Fruit fly (Drosophila melanogaster): ENCODE data around the gene CG14259.

CG14259 gene

dm6 chr3R:27129580-27130385, 35.5 kb downstream of the CG14259 start (continued):
- TF ChIP-seq lmd (GFP tag; IDR thresholded peaks at IDR 0.05) (peak; percentile 18; the same call in 1 of the 2 replicates), CG1603 (tag; optimal IDR thresholded peaks at IDR 0.05) (no peak), dmrt99B (tag; optimal IDR thresholded peaks at IDR 0.05) (peak; percentile 18), CG9609 (GFP tag; optimal IDR thresholded peaks at IDR 0.05) (no peak), CG11085 (GFP tag; IDR thresholded peaks at IDR 0.05) (no peak), sr (GFP tag; IDR thresholded peaks at IDR 0.05) (no peak), Dbx (GFP tag; IDR thresholded peaks at IDR 0.05) (0 out of 3 replicates have a peak, but pooled peaks have one; percentile 14), CG6254 (GFP tag; optimal IDR thresholded peaks at IDR 0.05) (no peak), chm (GFP tag; IDR thresholded peaks at IDR 0.05) (no peak), Abd-B (GFP tag; optimal IDR thresholded peaks at IDR 0.05) (no peak), gsb (GFP tag; IDR thresholded peaks at IDR 0.05) (no peak), CG13296 (GFP tag; optimal IDR thresholded peaks at IDR 0.05) (no peak), E2f1 (GFP tag; IDR thresholded peaks at IDR 0.05) (0 out of 2 replicates have a peak, but pooled peaks have one; percentile 12), sisA (GFP tag; IDR thresholded peaks at IDR 0.05) (no peak), sc (optimal IDR thresholded peaks at IDR 0.05) (no peak), sc (GFP tag; optimal IDR thresholded peaks at IDR 0.05) (no peak), CG1832 (GFP tag; optimal IDR thresholded peaks at IDR 0.05) (no peak), Deaf1 (tag; optimal IDR thresholded peaks at IDR 0.05) (no peak), h (optimal IDR thresholded peaks at IDR 0.05) (no peak), fd3F (GFP tag; optimal IDR thresholded peaks at IDR 0.05) (no peak), CG2678 (tag; optimal IDR thresholded peaks at IDR 0.05) (no peak), cg (GFP tag; optimal IDR thresholded peaks at IDR 0.05) (no peak), cato (GFP tag; optimal IDR thresholded peaks at IDR 0.05; ENCODE audit: borderline replicate concordance) (no peak), D19B (GFP tag; optimal IDR thresholded peaks at IDR 0.05) (peak; percentile 90), Hr39 (optimal IDR thresholded peaks at IDR 0.05) (no peak), CG17568 (GFP tag; optimal IDR thresholded peaks at IDR 0.05) (no peak), CG7271 (tag; optimal IDR thresholded peaks at IDR 0.05) (no peak), Gsc (GFP tag; IDR thresholded peaks at IDR 0.05) (no peak), hbn (GFP tag; IDR thresholded peaks at IDR 0.05; ENCODE audit: partially characterized antibody) (no peak), CG33557 (GFP tag; optimal IDR thresholded peaks at IDR 0.05) (no peak), CG11695 (GFP tag; IDR thresholded peaks at IDR 0.05) (no peak), dm (GFP tag; optimal IDR thresholded peaks at IDR 0.05) (no peak), al (GFP tag; IDR thresholded peaks at IDR 0.05) (peak; percentile 50; the same call in 1 of the 2 replicates), jigr1 (GFP tag; IDR thresholded peaks at IDR 0.05) (no peak), lab (GFP tag; optimal IDR thresholded peaks at IDR 0.05) (peak; percentile 25), Usf (GFP tag; optimal IDR thresholded peaks at IDR 0.05) (no peak), prd (optimal IDR thresholded peaks at IDR 0.05) (no peak), prd (GFP tag; IDR thresholded peaks at IDR 0.05) (no peak), jing (GFP tag; optimal IDR thresholded peaks at IDR 0.05) (no peak), CG11723 (GFP tag; optimal IDR thresholded peaks at IDR 0.05) (no peak), CG16815 (GFP tag; optimal IDR thresholded peaks at IDR 0.05) (no peak), Doc2 (GFP tag; IDR thresholded peaks at IDR 0.05) (no peak), CG12219 (GFP tag; optimal IDR thresholded peaks at IDR 0.05) (no peak), CG4730 (GFP tag; IDR thresholded peaks at IDR 0.05) (0 out of 2 replicates have a peak, but pooled peaks have one; percentile 20), Lim3 (GFP tag; IDR thresholded peaks at IDR 0.05) (no peak), sug (tag; optimal IDR thresholded peaks at IDR 0.05) (no peak), Trl (optimal IDR thresholded peaks at IDR 0.05) (no peak), Trl (GFP tag; optimal IDR thresholded peaks at IDR 0.05) (no peak), pzg (GFP tag; optimal IDR thresholded peaks at IDR 0.05) (no peak), wdn (GFP tag; IDR thresholded peaks at IDR 0.05) (0 out of 2 replicates have a peak, but pooled peaks have one; percentile 34), CG8924 (tag; optimal IDR thresholded peaks at IDR 0.05) (no peak)
